Worm (Caenorhabditis elegans) whole organism, L3 larva: ENCODE results near the gene sru-39.

ENCODE experiments used
- ama-1 ChIP-seq: fragments of 150-350 bp; optimal IDR thresholded peaks from 2 replicates; lab custom pipeline; 2018
- ceh-28 ChIP-seq: fragments of 150-350 bp; optimal IDR thresholded peaks from 2 replicates; lab custom pipeline; 2014; ENCODE audit warnings: missing biosample characterization, missing genetic modification reagents, missing genetic modification characterization
- ceh-9 ChIP-seq: sonication (generic microtip); optimal IDR thresholded peaks from 2 replicates; lab custom pipeline; 2018; ENCODE audit warnings: missing biosample characterization, missing genetic modification characterization
- daf-12 ChIP-seq: fragments of 150-350 bp; optimal IDR thresholded peaks from 2 replicates; lab custom pipeline; 2014; ENCODE audit warnings: missing biosample characterization, missing genetic modification reagents, missing genetic modification characterization
- fkh-10 ChIP-seq: sonication (generic microtip); optimal IDR thresholded peaks from 2 replicates; lab custom pipeline; 2017; ENCODE audit warnings: missing biosample characterization, missing genetic modification reagents, missing genetic modification characterization
- nhr-11 ChIP-seq: fragments of 150-350 bp; optimal IDR thresholded peaks from 2 replicates; lab custom pipeline; 2014; ENCODE audit warnings: missing biosample characterization, missing genetic modification characterization
- nhr-12 ChIP-seq: fragments of 150-350 bp; optimal IDR thresholded peaks from 2 replicates; lab custom pipeline; 2014; ENCODE audit warnings: missing biosample characterization, missing genetic modification characterization
- pqm-1 ChIP-seq: fragments of 150-350 bp; optimal IDR thresholded peaks from 2 replicates; lab custom pipeline; 2017; ENCODE audit warnings: missing biosample characterization, missing genetic modification characterization, inconsistent platforms
- skn-1 ChIP-seq: fragments of 150-350 bp; optimal IDR thresholded peaks from 2 replicates; lab custom pipeline; 2014; ENCODE audit warnings: missing biosample characterization, missing genetic modification characterization
- snpc-4 ChIP-seq: fragments of 150-350 bp; optimal IDR thresholded peaks from 2 replicates; lab custom pipeline; 2014; ENCODE audit warnings: missing biosample characterization, missing genetic modification characterization

ce11 chrV:9765622-9766021 is 37.7 kb upstream of the sru-39 start:
- TF ChIP-seq fkh-10 (GFP tag; lab: Kevin White, UChicago) = peak; percentile 99
- no peak for TF ChIP-seq nhr-12 (tag; lab: Kevin White, UChicago)
- no peak for TF ChIP-seq ama-1 (lab: Kevin White, UChicago)
- no peak for TF ChIP-seq ceh-28 (tag; lab: Kevin White, UChicago)
- TF ChIP-seq ceh-9 = no peak
- TF ChIP-seq skn-1 = no peak
- no peak for TF ChIP-seq snpc-4 (tag; lab: Kevin White, UChicago)
- no peak for TF ChIP-seq pqm-1 (tag; lab: Kevin White, UChicago)
- TF ChIP-seq daf-12 = no peak
- no peak for TF ChIP-seq nhr-11 (tag; lab: Kevin White, UChicago)
